Worm (Caenorhabditis elegans) whole organism, mixed stage, embryonic: ENCODE measurements around the gene irld-67.
A peak's percentile ranks its signal among the peaks of the same experiment; 100 is the strongest.

ENCODE experiments used
- M03D4.4 ChIP-seq: sonication (generic microtip); optimal IDR thresholded peaks from 2 replicates; lab custom pipeline; 2017; ENCODE audit warnings: mild to moderate bottlenecking, missing genetic modification characterization, missing compliant biosample characterization
- bed-3 ChIP-seq: fragments of 200-800 bp; sonication (Bioruptor generic); optimal IDR thresholded peaks from 3 replicates; lab custom pipeline; 2018; ENCODE audit warnings: mild to moderate bottlenecking, missing genetic modification characterization, moderate library complexity, missing compliant biosample characterization
- blmp-1 ChIP-seq: fragments of 150-350 bp; optimal IDR thresholded peaks from 2 replicates; lab custom pipeline; 2014; ENCODE audit warnings: missing biosample characterization, missing genetic modification characterization
- ceh-39 ChIP-seq: fragments of 150-350 bp; optimal IDR thresholded peaks from 2 replicates; lab custom pipeline; 2014; ENCODE audit warnings: missing biosample characterization, missing genetic modification characterization
- ceh-43 ChIP-seq: fragments of 200-800 bp; sonication (Bioruptor generic); optimal IDR thresholded peaks from 2 replicates; lab custom pipeline; 2018; ENCODE audit warnings: mild to moderate bottlenecking, missing genetic modification characterization, moderate library complexity, missing compliant biosample characterization
- ces-1 ChIP-seq: fragments of 150-350 bp; optimal IDR thresholded peaks from 2 replicates; lab custom pipeline; 2014; ENCODE audit warnings: missing biosample characterization, missing genetic modification reagents, missing genetic modification characterization
- cnd-1 ChIP-seq: fragments of 200-800 bp; sonication (Bioruptor generic); optimal IDR thresholded peaks from 2 replicates; lab custom pipeline; 2018; ENCODE audit warnings: mild to moderate bottlenecking, missing genetic modification characterization, missing compliant biosample characterization
- drap-1 ChIP-seq: fragments of 200-800 bp; sonication (Bioruptor generic); optimal IDR thresholded peaks from 3 replicates; lab custom pipeline; 2018; ENCODE audit warnings: mild to moderate bottlenecking, missing genetic modification characterization, missing compliant biosample characterization
- elt-1 ChIP-seq: sonication (generic microtip); optimal IDR thresholded peaks from 2 replicates; lab custom pipeline; 2017; ENCODE audit warnings: missing genetic modification characterization, mild to moderate bottlenecking, missing compliant biosample characterization, antibody characterized with exemption, moderate library complexity, borderline replicate concordance; ENCODE audit not compliant: insufficient read depth
- elt-3 ChIP-seq: fragments of 150-350 bp; optimal IDR thresholded peaks from 2 replicates; lab custom pipeline; 2014; ENCODE audit warnings: missing biosample characterization, missing genetic modification characterization
- flh-1 ChIP-seq: fragments of 200-800 bp; sonication (Bioruptor generic); optimal IDR thresholded peaks from 2 replicates; lab custom pipeline; 2018; ENCODE audit warnings: mild to moderate bottlenecking, missing genetic modification characterization, moderate library complexity, missing compliant biosample characterization
- ham-2 ChIP-seq: fragments of 200-800 bp; sonication (Bioruptor generic); optimal IDR thresholded peaks from 2 replicates; lab custom pipeline; 2018; ENCODE audit warnings: mild to moderate bottlenecking, missing genetic modification characterization, missing compliant biosample characterization
- hlh-1 ChIP-seq: fragments of 150-350 bp; optimal IDR thresholded peaks from 2 replicates; lab custom pipeline; 2014; ENCODE audit warnings: missing biosample characterization, missing genetic modification reagents, missing genetic modification characterization
- lin-13 ChIP-seq: fragments of 150-350 bp; optimal IDR thresholded peaks from 2 replicates; lab custom pipeline; 2014; ENCODE audit warnings: missing biosample characterization, missing genetic modification characterization
- lin-32 ChIP-seq: fragments of 200-800 bp; sonication (Bioruptor generic); optimal IDR thresholded peaks from 2 replicates; lab custom pipeline; 2018; ENCODE audit warnings: mild to moderate bottlenecking, missing genetic modification characterization, missing compliant biosample characterization
- lsy-2 ChIP-seq: fragments of 150-350 bp; optimal IDR thresholded peaks from 2 replicates; lab custom pipeline; 2014; ENCODE audit warnings: missing biosample characterization, missing genetic modification characterization
- mab-5 ChIP-seq: fragments of 150-350 bp; optimal IDR thresholded peaks from 2 replicates; lab custom pipeline; 2014; ENCODE audit warnings: missing biosample characterization, missing genetic modification characterization
- mep-1 ChIP-seq: fragments of 150-350 bp; optimal IDR thresholded peaks from 2 replicates; lab custom pipeline; 2017; ENCODE audit warnings: missing biosample characterization, missing genetic modification reagents, missing genetic modification characterization, inconsistent platforms
- mls-2 ChIP-seq: sonication (generic microtip); optimal IDR thresholded peaks from 2 replicates; lab custom pipeline; 2016; ENCODE audit warnings: mild to moderate bottlenecking, missing genetic modification characterization, moderate library complexity, missing compliant biosample characterization
- nhr-2 ChIP-seq: fragments of 150-350 bp; optimal IDR thresholded peaks from 2 replicates; lab custom pipeline; 2014; ENCODE audit warnings: missing biosample characterization, missing genetic modification characterization
- nhr-237 ChIP-seq: fragments of 150-350 bp; optimal IDR thresholded peaks from 2 replicates; lab custom pipeline; 2014; ENCODE audit warnings: missing biosample characterization, missing genetic modification characterization
- nhr-28 ChIP-seq: fragments of 150-350 bp; optimal IDR thresholded peaks from 2 replicates; lab custom pipeline; 2014; ENCODE audit warnings: missing biosample characterization, missing genetic modification characterization
- nhr-76 ChIP-seq: sonication (generic microtip); optimal IDR thresholded peaks from 2 replicates; lab custom pipeline; 2017; ENCODE audit warnings: missing biosample characterization, missing genetic modification characterization
- pha-4 ChIP-seq: fragments of 150-350 bp; optimal IDR thresholded peaks from 2 replicates; lab custom pipeline; 2018; ENCODE audit warnings: missing biosample characterization, missing genetic modification reagents, missing genetic modification characterization
- sem-2 ChIP-seq: fragments of 200-800 bp; sonication (Bioruptor generic); optimal IDR thresholded peaks from 2 replicates; lab custom pipeline; 2018; ENCODE audit warnings: mild to moderate bottlenecking, missing genetic modification characterization, missing compliant biosample characterization
- snpc-4 ChIP-seq: fragments of 150-350 bp; optimal IDR thresholded peaks from 2 replicates; lab custom pipeline; 2014; ENCODE audit warnings: missing biosample characterization, missing genetic modification characterization
- sptf-1 ChIP-seq: sonication (generic microtip); optimal IDR thresholded peaks from 2 replicates; lab custom pipeline; 2017; ENCODE audit warnings: mild to moderate bottlenecking, missing genetic modification characterization, moderate library complexity, missing compliant biosample characterization
- tbx-8 ChIP-seq: fragments of 200-800 bp; sonication (Bioruptor generic); optimal IDR thresholded peaks from 2 replicates; lab custom pipeline; 2018; ENCODE audit warnings: mild to moderate bottlenecking, missing genetic modification characterization, moderate library complexity, missing compliant biosample characterization
- unc-120 ChIP-seq: sonication (generic microtip); optimal IDR thresholded peaks from 2 replicates; lab custom pipeline; 2017; ENCODE audit warnings: missing genetic modification characterization, missing compliant biosample characterization; ENCODE audit not compliant: poor library complexity, severe bottlenecking
- unc-39 ChIP-seq: fragments of 150-350 bp; optimal IDR thresholded peaks from 2 replicates; lab custom pipeline; 2014; ENCODE audit warnings: missing biosample characterization, missing genetic modification characterization
- unc-62 ChIP-seq: fragments of 150-350 bp; optimal IDR thresholded peaks from 2 replicates; lab custom pipeline; 2014; ENCODE audit warnings: missing biosample characterization, missing genetic modification reagents, missing genetic modification characterization
- zip-8 ChIP-seq: fragments of 150-350 bp; optimal IDR thresholded peaks from 2 replicates; lab custom pipeline; 2014; ENCODE audit warnings: missing biosample characterization, missing genetic modification characterization
- ztf-11 ChIP-seq: fragments of 150-350 bp; optimal IDR thresholded peaks from 2 replicates; lab custom pipeline; 2014; ENCODE audit warnings: missing biosample characterization, missing genetic modification characterization

Gene irld-67

ce11 chrII:2921860-2922259 is 12.4 kb downstream of the irld-67 start:
- no peak for TF ChIP-seq drap-1 (GFP tag; lab: Kevin White, UChicago)
- no peak for TF ChIP-seq mep-1
- TF ChIP-seq snpc-4 = no peak
- no peak for TF ChIP-seq M03D4.4 (tag; lab: Kevin White, UChicago)
- TF ChIP-seq mab-5 = no peak
- TF ChIP-seq lsy-2 (tag; lab: Kevin White, UChicago) = no peak
- no peak for TF ChIP-seq nhr-76
- no peak for TF ChIP-seq sptf-1 (tag; lab: Kevin White, UChicago)
- TF ChIP-seq unc-120 (tag; lab: Kevin White, UChicago) = no peak
- TF ChIP-seq ceh-43 (GFP tag; lab: Kevin White, UChicago) = no peak
- no peak for TF ChIP-seq mls-2
- no peak for TF ChIP-seq ces-1 (GFP tag; lab: Kevin White, UChicago)
- TF ChIP-seq unc-62 (GFP tag; lab: Kevin White, UChicago) = no peak
- no peak for TF ChIP-seq nhr-2
- TF ChIP-seq nhr-237 (tag; lab: Kevin White, UChicago) = no peak
- no peak for TF ChIP-seq ham-2 (GFP tag; lab: Kevin White, UChicago)
- TF ChIP-seq elt-1 (tag; lab: Kevin White, UChicago) = no peak
- TF ChIP-seq blmp-1 (tag; lab: Kevin White, UChicago) = no peak
- TF ChIP-seq ztf-11 (tag; lab: Kevin White, UChicago) = no peak
- no peak for TF ChIP-seq elt-3

ce11 chrII:2920817-2921458 is 13.3 kb downstream of the irld-67 start:
- TF ChIP-seq nhr-28 = no peak
- TF ChIP-seq pha-4 = peak; percentile 22

- TF ChIP-seq elt-1 (tag; lab: Kevin White, UChicago) (no peak), snpc-4 (no peak), pha-4 (no peak), sem-2 (no peak), nhr-2 (no peak), cnd-1 (tag; lab: Kevin White, UChicago) (no peak), unc-120 (tag; lab: Kevin White, UChicago) (no peak), lin-13 (no peak), elt-3 (no peak), lsy-2 (tag; lab: Kevin White, UChicago) (no peak)
These were observed 14.0 kb downstream of the irld-67 start for ce11 chrII:2920234-2920633.

- TF ChIP-seq tbx-8 (GFP tag; lab: Kevin White, UChicago) = no peak
- no peak for TF ChIP-seq unc-62 (GFP tag; lab: Kevin White, UChicago)
- TF ChIP-seq ceh-39 (tag; lab: Kevin White, UChicago) = no peak
- TF ChIP-seq unc-39 (tag; lab: Kevin White, UChicago) = no peak
These were observed 15.0 kb downstream of the irld-67 start, which contains the start of the genes ncap-1 and Y110A2AR.1 for ce11 chrII:2919074-2919857. Gene ncap-1, minus strand, starts transcription at chrII:2919314. Gene Y110A2AR.1, plus strand, starts transcription at chrII:2919710.

- no peak for TF ChIP-seq mls-2
- TF ChIP-seq ceh-39 (tag; lab: Kevin White, UChicago) = no peak
- TF ChIP-seq mep-1 = no peak
- TF ChIP-seq lin-32 (GFP tag; lab: Kevin White, UChicago) = no peak
- no peak for TF ChIP-seq bed-3 (GFP tag; lab: Kevin White, UChicago)
- no peak for TF ChIP-seq cnd-1 (tag; lab: Kevin White, UChicago)
- no peak for TF ChIP-seq hlh-1 (tag; lab: Kevin White, UChicago)
- TF ChIP-seq flh-1 (GFP tag; lab: Kevin White, UChicago) = no peak
- TF ChIP-seq unc-39 (tag; lab: Kevin White, UChicago) = no peak
- no peak for TF ChIP-seq drap-1 (GFP tag; lab: Kevin White, UChicago)
- no peak for TF ChIP-seq ceh-43 (GFP tag; lab: Kevin White, UChicago)
- no peak for TF ChIP-seq sptf-1 (tag; lab: Kevin White, UChicago)
- no peak for TF ChIP-seq zip-8 (tag; lab: Kevin White, UChicago)
- TF ChIP-seq blmp-1 (tag; lab: Kevin White, UChicago) = no peak
- TF ChIP-seq lin-13 = no peak
- TF ChIP-seq tbx-8 (GFP tag; lab: Kevin White, UChicago) = no peak
- TF ChIP-seq unc-62 (GFP tag; lab: Kevin White, UChicago) = no peak
These were observed 20.7 kb downstream of the irld-67 start, which contains the start of gene ubc-15 for ce11 chrII:2913505-2913904. Gene ubc-15, minus strand, starts transcription at chrII:2913605.
